Fruit fly (Drosophila melanogaster) whole organism, embryonic: ENCODE results near the gene kdn.
A peak's percentile ranks its signal among the peaks of the same experiment; 100 is the strongest.

ENCODE experiments used
- ATbp ChIP-seq: fragments of 200-800 bp; sonication (Bioruptor generic); optimal IDR thresholded peaks from 2 replicates; lab custom pipeline; 2017; ENCODE audit warnings: missing biosample characterization, mild to moderate bottlenecking, missing genetic modification characterization, missing genetic modification reagents
- Aef1 ChIP-seq: fragments of 200-800 bp; sonication (Bioruptor generic); IDR thresholded peaks from 3 replicates; pipeline ENCODE4 v1.3.6; 2022; ENCODE audit warnings: missing biosample characterization, missing genetic modification characterization
- Atf3 ChIP-seq: fragments of 200-800 bp; sonication (Bioruptor generic); optimal IDR thresholded peaks from 3 replicates; lab custom pipeline; 2016; ENCODE audit warnings: missing biosample characterization, missing genetic modification characterization
- C15 ChIP-seq: fragments of 200-800 bp; sonication (Bioruptor generic); IDR thresholded peaks from 3 replicates; pipeline ENCODE4 v1.3.6; 2022; ENCODE audit warnings: missing biosample characterization, missing genetic modification characterization
- CG11723 ChIP-seq: fragments of 200-800 bp; sonication (Bioruptor generic); optimal IDR thresholded peaks from 2 replicates; lab custom pipeline; 2017; ENCODE audit warnings: missing biosample characterization, mild to moderate bottlenecking, missing genetic modification characterization
- CG1233 ChIP-seq: fragments of 200-800 bp; sonication (Bioruptor generic); optimal IDR thresholded peaks from 4 replicates; lab custom pipeline; 2018; ENCODE audit warnings: missing biosample characterization, mild to moderate bottlenecking, missing genetic modification characterization
- CG15269 ChIP-seq: fragments of 200-800 bp; sonication (Bioruptor generic); optimal IDR thresholded peaks from 2 replicates; lab custom pipeline; 2018; ENCODE audit warnings: missing biosample characterization, mild to moderate bottlenecking, missing genetic modification characterization, moderate library complexity
- CG15479 ChIP-seq: fragments of 200-800 bp; sonication (Bioruptor generic); optimal IDR thresholded peaks from 3 replicates; lab custom pipeline; 2019; ENCODE audit warnings: missing biosample characterization, mild to moderate bottlenecking, missing genetic modification characterization, moderate library complexity
- CG17912 ChIP-seq: fragments of 200-800 bp; sonication (Bioruptor generic); optimal IDR thresholded peaks from 2 replicates; lab custom pipeline; 2018; ENCODE audit warnings: missing biosample characterization, mild to moderate bottlenecking, missing genetic modification characterization
- CG18011 ChIP-seq: fragments of 200-800 bp; sonication (Bioruptor generic); optimal IDR thresholded peaks from 2 replicates; lab custom pipeline; 2017; ENCODE audit warnings: missing biosample characterization, missing genetic modification characterization, mild to moderate bottlenecking, moderate library complexity, missing genotype
- CG18764 ChIP-seq: fragments of 200-800 bp; sonication (Bioruptor generic); optimal IDR thresholded peaks from 3 replicates; lab custom pipeline; 2016; ENCODE audit warnings: missing biosample characterization, missing genetic modification characterization
- CG31441 ChIP-seq: fragments of 200-800 bp; sonication (Bioruptor generic); IDR thresholded peaks from 2 replicates; pipeline ENCODE4 v1.3.6; 2022; ENCODE audit warnings: missing biosample characterization, missing genetic modification characterization
- CG3163 ChIP-seq: fragments of 200-800 bp; sonication (Bioruptor generic); optimal IDR thresholded peaks from 3 replicates; lab custom pipeline; 2016; ENCODE audit warnings: missing biosample characterization, missing genetic modification characterization
- CG4707 ChIP-seq: fragments of 200-800 bp; sonication (Bioruptor generic); optimal IDR thresholded peaks from 2 replicates; lab custom pipeline; 2018; ENCODE audit warnings: missing biosample characterization, mild to moderate bottlenecking, missing genetic modification characterization, moderate library complexity
- CG4854 ChIP-seq: fragments of 200-800 bp; sonication (Bioruptor generic); optimal IDR thresholded peaks from 2 replicates; lab custom pipeline; 2016; ENCODE audit warnings: missing biosample characterization, missing genetic modification characterization, inconsistent platforms
- CG6791 ChIP-seq: fragments of 200-800 bp; sonication (Bioruptor generic); IDR thresholded peaks from 3 replicates; pipeline ENCODE4 v1.3.6; 2022; ENCODE audit warnings: missing biosample characterization, missing genetic modification characterization; ENCODE audit not compliant: partially characterized antibody
- CG9817 ChIP-seq: fragments of 200-800 bp; sonication (Bioruptor generic); optimal IDR thresholded peaks from 2 replicates; lab custom pipeline; 2018; ENCODE audit warnings: missing biosample characterization, mild to moderate bottlenecking, missing genetic modification characterization, moderate library complexity
- Camta ChIP-seq: fragments of 200-800 bp; sonication (Bioruptor generic); optimal IDR thresholded peaks from 2 replicates; lab custom pipeline; 2016; ENCODE audit warnings: missing biosample characterization, missing genetic modification characterization
- Dll ChIP-seq: fragments of 200-800 bp; sonication (Bioruptor generic); IDR thresholded peaks from 4 replicates; pipeline ENCODE4 v1.3.6; 2022; ENCODE audit warnings: missing biosample characterization, missing genetic modification characterization; ENCODE audit not compliant: partially characterized antibody
- Ets65A ChIP-seq: fragments of 200-800 bp; sonication (Bioruptor generic); peaks from one replicate; lab custom pipeline; 2016; ENCODE audit warnings: missing biosample characterization, missing genetic modification characterization
- Fer3 ChIP-seq: fragments of 200-800 bp; sonication (Bioruptor generic); optimal IDR thresholded peaks from 2 replicates; lab custom pipeline; 2018; ENCODE audit warnings: missing biosample characterization, mild to moderate bottlenecking, missing genetic modification characterization, moderate library complexity
- HmgD ChIP-seq: fragments of 200-800 bp; sonication (Bioruptor generic); optimal IDR thresholded peaks from 3 replicates; lab custom pipeline; 2016; ENCODE audit warnings: missing biosample characterization, missing genetic modification characterization
- Med ChIP-seq: fragments of 200-800 bp; sonication (Bioruptor generic); peaks from one replicate; lab custom pipeline; 2016; ENCODE audit warnings: missing biosample characterization, missing genetic modification characterization, mild to moderate bottlenecking, inconsistent platforms, moderate library complexity
- Meics ChIP-seq: fragments of 200-800 bp; sonication (Bioruptor generic); optimal IDR thresholded peaks from 2 replicates; lab custom pipeline; 2017; ENCODE audit warnings: missing biosample characterization, mild to moderate bottlenecking, missing genetic modification characterization
- Mes4 ChIP-seq: fragments of 200-800 bp; sonication (Bioruptor generic); optimal IDR thresholded peaks from 2 replicates; lab custom pipeline; 2016; ENCODE audit warnings: missing biosample characterization, missing genetic modification characterization
- Rfx ChIP-seq: fragments of 200-800 bp; sonication (Bioruptor generic); IDR thresholded peaks from 2 replicates; pipeline ENCODE4 v1.3.6; 2022; ENCODE audit warnings: missing biosample characterization, missing genetic modification characterization
- Six4 ChIP-seq: fragments of 200-800 bp; sonication (Bioruptor generic); optimal IDR thresholded peaks from 2 replicates; lab custom pipeline; 2016; ENCODE audit warnings: missing biosample characterization, missing genetic modification characterization
- Sox100B ChIP-seq: fragments of 200-800 bp; sonication (Bioruptor generic); optimal IDR thresholded peaks from 3 replicates; lab custom pipeline; 2018; ENCODE audit warnings: missing biosample characterization, mild to moderate bottlenecking, missing genetic modification characterization
- Sox102F ChIP-seq: fragments of 200-800 bp; sonication (Bioruptor generic); optimal IDR thresholded peaks from 2 replicates; lab custom pipeline; 2018; ENCODE audit warnings: missing biosample characterization, mild to moderate bottlenecking, missing genetic modification characterization, moderate library complexity
- YL-1 ChIP-seq: fragments of 200-800 bp; sonication (Bioruptor generic); optimal IDR thresholded peaks from 3 replicates; lab custom pipeline; 2017; ENCODE audit warnings: missing biosample characterization, mild to moderate bottlenecking, missing genetic modification characterization
- bowl ChIP-seq: fragments of 200-800 bp; sonication (Bioruptor generic); IDR thresholded peaks from 2 replicates; pipeline ENCODE4 v1.3.6; 2022; ENCODE audit warnings: missing biosample characterization, missing genetic modification characterization
- btn ChIP-seq: fragments of 200-800 bp; sonication (Bioruptor generic); optimal IDR thresholded peaks from 2 replicates; lab custom pipeline; 2016; ENCODE audit warnings: missing biosample characterization, missing genetic modification characterization
- chm ChIP-seq: fragments of 200-800 bp; sonication (Bioruptor generic); IDR thresholded peaks from 2 replicates; pipeline ENCODE4 v1.3.6; 2022; ENCODE audit warnings: missing biosample characterization, missing genetic modification characterization
- crc ChIP-seq: fragments of 200-800 bp; sonication (Bioruptor generic); optimal IDR thresholded peaks from 2 replicates; lab custom pipeline; 2016; ENCODE audit warnings: missing biosample characterization, missing genetic modification characterization
- da ChIP-seq: fragments of 200-800 bp; sonication (Bioruptor generic); optimal IDR thresholded peaks from 2 replicates; lab custom pipeline; 2016; ENCODE audit warnings: missing biosample characterization, missing genetic modification characterization
- dmrt99B ChIP-seq: fragments of 200-800 bp; sonication (Bioruptor generic); optimal IDR thresholded peaks from 2 replicates; lab custom pipeline; 2018; ENCODE audit warnings: missing biosample characterization, mild to moderate bottlenecking, missing genetic modification characterization, moderate library complexity
- dpn ChIP-seq, 2 experiments: fragments of 200-800 bp; sonication (Bioruptor generic); optimal IDR thresholded peaks; 3 replicates each; lab custom pipeline; 2016; ENCODE audit warnings: missing biosample characterization in 2 of 2, missing genetic modification characterization in 2 of 2
- grn ChIP-seq: fragments of 200-800 bp; sonication (Bioruptor generic); optimal IDR thresholded peaks from 3 replicates; lab custom pipeline; 2017; ENCODE audit warnings: missing biosample characterization, missing genetic modification characterization
- jumu ChIP-seq: fragments of 200-800 bp; sonication (Bioruptor generic); optimal IDR thresholded peaks from 3 replicates; lab custom pipeline; 2016; ENCODE audit warnings: missing biosample characterization, missing genetic modification characterization
- knrl ChIP-seq: fragments of 200-800 bp; sonication (Bioruptor generic); IDR thresholded peaks from 3 replicates; pipeline ENCODE4 v1.3.6; 2022; ENCODE audit warnings: missing biosample characterization, missing genetic modification characterization; ENCODE audit not compliant: partially characterized antibody
- pho ChIP-seq: fragments of 200-800 bp; sonication (Bioruptor generic); optimal IDR thresholded peaks from 2 replicates; lab custom pipeline; 2016; ENCODE audit warnings: missing biosample characterization, missing genetic modification characterization
- pita ChIP-seq: fragments of 200-800 bp; sonication (Bioruptor generic); optimal IDR thresholded peaks from 2 replicates; lab custom pipeline; 2017; ENCODE audit warnings: missing biosample characterization, mild to moderate bottlenecking, missing genetic modification characterization
- pzg ChIP-seq: fragments of 200-800 bp; sonication (Bioruptor generic); optimal IDR thresholded peaks from 3 replicates; lab custom pipeline; 2018; ENCODE audit warnings: missing biosample characterization, mild to moderate bottlenecking, missing genetic modification characterization, moderate library complexity
- row ChIP-seq: fragments of 200-800 bp; sonication (Bioruptor generic); IDR thresholded peaks from 3 replicates; pipeline ENCODE4 v1.3.6; 2022; ENCODE audit warnings: missing biosample characterization, missing genetic modification characterization
- sima ChIP-seq: fragments of 200-800 bp; sonication (Bioruptor generic); optimal IDR thresholded peaks from 2 replicates; lab custom pipeline; 2016; ENCODE audit warnings: missing biosample characterization, missing genetic modification characterization
- sr ChIP-seq: fragments of 200-800 bp; sonication (Bioruptor generic); IDR thresholded peaks from 3 replicates; pipeline ENCODE4 v1.3.6; 2022; ENCODE audit warnings: missing biosample characterization, missing genetic modification characterization
- stwl ChIP-seq: fragments of 200-800 bp; sonication (Bioruptor generic); optimal IDR thresholded peaks from 3 replicates; lab custom pipeline; 2018; ENCODE audit warnings: missing biosample characterization, mild to moderate bottlenecking, missing genetic modification characterization, moderate library complexity
- tin ChIP-seq: fragments of 200-800 bp; sonication (Bioruptor generic); optimal IDR thresholded peaks from 3 replicates; lab custom pipeline; 2016; ENCODE audit warnings: missing biosample characterization, missing genetic modification characterization
- zen2 ChIP-seq: fragments of 200-800 bp; sonication (Bioruptor generic); IDR thresholded peaks from 3 replicates; pipeline ENCODE4 v1.3.6; 2022; ENCODE audit warnings: missing biosample characterization, missing genetic modification characterization; ENCODE audit not compliant: partially characterized antibody
- zf30C ChIP-seq: fragments of 200-800 bp; sonication (Bioruptor generic); optimal IDR thresholded peaks from 3 replicates; lab custom pipeline; 2018; ENCODE audit warnings: missing biosample characterization, mild to moderate bottlenecking, missing genetic modification characterization

Gene kdn

DNA sequence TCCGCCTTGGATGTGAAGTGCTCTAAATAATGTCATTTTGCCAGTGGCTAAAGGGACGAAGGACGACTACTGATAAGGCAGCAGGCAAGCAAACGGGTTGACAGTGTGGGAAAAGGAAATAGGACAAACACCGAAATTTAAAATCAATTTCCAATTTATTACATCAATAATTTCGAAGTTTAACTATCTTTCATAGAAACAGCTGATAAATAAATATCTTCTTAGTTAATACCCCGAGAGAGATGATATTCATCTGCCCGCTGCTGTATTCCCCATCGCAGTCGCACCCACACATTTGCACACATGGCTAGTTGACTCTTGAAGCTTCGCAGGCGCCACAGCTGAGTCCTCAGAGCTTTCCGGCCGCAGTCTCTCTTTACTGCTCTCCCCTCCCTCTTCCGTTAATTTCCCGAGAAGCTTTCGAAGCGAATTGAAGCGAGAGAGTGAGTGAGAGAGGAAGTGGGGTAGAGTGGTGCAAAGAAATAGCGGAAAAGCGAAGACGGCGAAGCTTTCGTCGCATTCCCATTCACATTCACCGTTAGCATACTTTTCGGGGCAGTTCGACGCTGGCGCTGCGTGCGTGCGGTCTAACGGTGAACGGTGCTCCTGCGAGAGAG, 33.5 kb upstream of the kdn start (continued):
- TF ChIP-seq sima (GFP tag; lab: Kevin White, UChicago) (no peak), Aef1 (peak; percentile 62), pita (GFP tag; lab: Kevin White, UChicago) (no peak), Camta (no peak), sr (GFP tag; lab: Robert Waterston, UW) (no peak), Fer3 (tag; lab: Kevin White, UChicago) (peak; percentile 70), bowl (GFP tag; lab: Robert Waterston, UW) (peak; percentile 53; the same call in 1 of the 2 replicates), da (GFP tag; lab: Kevin White, UChicago) (no peak), stwl (tag; lab: Kevin White, UChicago) (no peak), grn (GFP tag; lab: Kevin White, UChicago) (no peak), Med (GFP tag; lab: Kevin White, UChicago) (peak; percentile 90), YL-1 (GFP tag; lab: Kevin White, UChicago) (no peak), CG4854 (GFP tag; lab: Kevin White, UChicago) (no peak), CG15479 (GFP tag; lab: Kevin White, UChicago) (no peak), ATbp (GFP tag; lab: Kevin White, UChicago) (peak; percentile 51), CG9817 (tag; lab: Kevin White, UChicago) (peak; percentile 52), Atf3 (GFP tag; lab: Kevin White, UChicago) (no peak), CG15269 (tag; lab: Kevin White, UChicago) (peak; percentile 78), zen2 (GFP tag; lab: Robert Waterston, UW) (no peak), CG4707 (GFP tag; lab: Kevin White, UChicago) (no peak), CG31441 (GFP tag; lab: Robert Waterston, UW) (peak; percentile 51), jumu (GFP tag; lab: Kevin White, UChicago) (peak; percentile 20), HmgD (no peak), Sox100B (GFP tag; lab: Kevin White, UChicago) (no peak), dmrt99B (peak; percentile 73), zf30C (GFP tag; lab: Kevin White, UChicago) (no peak), CG17912 (GFP tag; lab: Kevin White, UChicago) (no peak), Rfx (GFP tag; lab: Robert Waterston, UW) (peak; percentile 82), pho (GFP tag; lab: Kevin White, UChicago) (peak; percentile 47), btn (GFP tag; lab: Kevin White, UChicago) (no peak), knrl (GFP tag; lab: Robert Waterston, UW) (no peak), chm (GFP tag; lab: Robert Waterston, UW) (peak; percentile 66; the same call in 1 of the 2 replicates), Meics (peak; percentile 80), Dll (GFP tag; lab: Robert Waterston, UW) (no peak), Sox102F (peak; percentile 50), row (GFP tag; lab: Robert Waterston, UW) (peak; percentile 83), dpn (GFP tag; optimal IDR thresholded peaks at IDR 0.05; lab: Kevin White, UChicago) (peak; percentile 26 to 60), crc (GFP tag; lab: Kevin White, UChicago) (no peak), C15 (GFP tag; lab: Robert Waterston, UW) (no peak), Mes4 (no peak), pzg (GFP tag; lab: Kevin White, UChicago) (peak; percentile 5), Six4 (peak; percentile 28), CG11723 (GFP tag; lab: Kevin White, UChicago) (no peak), CG3163 (GFP tag; lab: Kevin White, UChicago) (peak; percentile 7), CG6791 (no peak), CG18011 (no peak), CG1233 (GFP tag; lab: Kevin White, UChicago) (peak; percentile 61), CG18764 (GFP tag; lab: Kevin White, UChicago) (no peak), Ets65A (GFP tag; lab: Kevin White, UChicago) (peak; percentile 43), tin (GFP tag; lab: Kevin White, UChicago) (peak; percentile 42)
